Fruit fly (Drosophila melanogaster): ENCODE measurements around the gene NSD.

The NSD gene

dm6 chr3R:27922673-27923175 lies 14.9 kb downstream of the NSD start, which contains the start of gene RpL4 (continued):
- TF ChIP-seq Sox15 (GFP tag; optimal IDR thresholded peaks at IDR 0.05) (peak; percentile 10), OdsH (GFP tag; optimal IDR thresholded peaks at IDR 0.05) (peak; percentile 81), Ets96B (tag; optimal IDR thresholded peaks at IDR 0.05) (no peak), Eip93F (GFP tag; optimal IDR thresholded peaks at IDR 0.05) (no peak), fkh (GFP tag; optimal IDR thresholded peaks at IDR 0.05) (peak; percentile 72), CG7368 (GFP tag; optimal IDR thresholded peaks at IDR 0.05) (peak; percentile 67), dac (GFP tag; optimal IDR thresholded peaks at IDR 0.05) (peak; percentile 40), achi (GFP tag; optimal IDR thresholded peaks at IDR 0.05) (peak; percentile 99), CG6163 (GFP tag; IDR thresholded peaks at IDR 0.05) (peak; percentile 89), CG6276 (GFP tag; optimal IDR thresholded peaks at IDR 0.05) (peak; percentile 13), Smox (GFP tag; optimal IDR thresholded peaks at IDR 0.05) (peak; percentile 74), Hr39 (GFP tag; optimal IDR thresholded peaks at IDR 0.05) (peak; percentile 67), Blimp-1 (GFP tag; optimal IDR thresholded peaks at IDR 0.05) (peak; percentile 52), CG6808 (GFP tag; optimal IDR thresholded peaks at IDR 0.05) (peak; percentile 59), esn (GFP tag; optimal IDR thresholded peaks at IDR 0.05) (peak; percentile 85), Lpt (GFP tag; optimal IDR thresholded peaks at IDR 0.05) (no peak), CG31627 (GFP tag; optimal IDR thresholded peaks at IDR 0.05) (peak; percentile 72)

dm6 chr3R:27921982-27922672 lies 15.5 kb downstream of the NSD start, which contains the start of gene BCAS2:
Gene BCAS2 (minus strand): TSS chr3R:27922356.
- no peak for TF ChIP-seq Ets96B (tag; optimal IDR thresholded peaks at IDR 0.05)
- no peak for TF ChIP-seq CG11294 (GFP tag; IDR thresholded peaks at IDR 0.05)
- no peak for TF ChIP-seq achi (GFP tag; optimal IDR thresholded peaks at IDR 0.05)
- TF ChIP-seq Eip75B (GFP tag; optimal IDR thresholded peaks at IDR 0.05): no peak
- TF ChIP-seq net (GFP tag; optimal IDR thresholded peaks at IDR 0.05): no peak
- no peak for TF ChIP-seq CG11762 (GFP tag; optimal IDR thresholded peaks at IDR 0.05; ENCODE audit: insufficient read depth)
- no peak for TF ChIP-seq svp (GFP tag)

- no peak for TF ChIP-seq Sox14 (GFP tag; optimal IDR thresholded peaks at IDR 0.05)
- peak; percentile 85 for TF ChIP-seq fkh (GFP tag; optimal IDR thresholded peaks at IDR 0.05)
- peak; percentile 13 for TF ChIP-seq esn (GFP tag; optimal IDR thresholded peaks at IDR 0.05)
- peak; percentile 26 for TF ChIP-seq Eip78C (GFP tag)
Measured at dm6 chr3R:27920883-27921282, 16.8 kb downstream of the NSD start, which contains the start of gene CG12259. Gene CG12259 (minus strand): TSS chr3R:27921089.

- TF ChIP-seq CG8319 (GFP tag; optimal IDR thresholded peaks at IDR 0.05) (no peak), Met (GFP tag; optimal IDR thresholded peaks at IDR 0.05) (peak; percentile 48), CG32006 (GFP tag; optimal IDR thresholded peaks at IDR 0.05) (no peak), CG10669 (GFP tag; optimal IDR thresholded peaks at IDR 0.05) (no peak), acj6 (GFP tag; optimal IDR thresholded peaks at IDR 0.05) (no peak), Sox14 (GFP tag; optimal IDR thresholded peaks at IDR 0.05) (no peak), CG6792 (GFP tag; optimal IDR thresholded peaks at IDR 0.05) (peak; percentile 11), dsx (GFP tag; optimal IDR thresholded peaks at IDR 0.05; ENCODE audit: poor library complexity, severe bottlenecking) (peak; percentile 66), Sox15 (GFP tag; optimal IDR thresholded peaks at IDR 0.05) (no peak), CG7368 (GFP tag; optimal IDR thresholded peaks at IDR 0.05) (no peak), ss (GFP tag; optimal IDR thresholded peaks at IDR 0.05) (no peak), Ets21C (GFP tag; optimal IDR thresholded peaks at IDR 0.05) (no peak), Hr4 (GFP tag; optimal IDR thresholded peaks at IDR 0.05) (no peak), CG9139 (GFP tag; optimal IDR thresholded peaks at IDR 0.05) (no peak), net (GFP tag; optimal IDR thresholded peaks at IDR 0.05) (no peak), CG4318 (GFP tag; optimal IDR thresholded peaks at IDR 0.05) (no peak), CG6163 (GFP tag; IDR thresholded peaks at IDR 0.05) (no peak), CG31627 (GFP tag; optimal IDR thresholded peaks at IDR 0.05) (no peak), fd59A (GFP tag; optimal IDR thresholded peaks at IDR 0.05) (no peak), Gug (GFP tag; IDR thresholded peaks at IDR 0.05) (no peak), CG6276 (GFP tag; optimal IDR thresholded peaks at IDR 0.05) (no peak), salr (GFP tag; optimal IDR thresholded peaks at IDR 0.05) (peak in 1 of 2 experiments; percentile 20), CG34406 (GFP tag; optimal IDR thresholded peaks at IDR 0.05) (peak; percentile 10), vri (GFP tag; optimal IDR thresholded peaks at IDR 0.05) (no peak), Hr39 (GFP tag; optimal IDR thresholded peaks at IDR 0.05) (no peak), CG15336 (GFP tag; IDR thresholded peaks at IDR 0.05) (no peak), Ets96B (tag; optimal IDR thresholded peaks at IDR 0.05) (no peak), Sox102F (GFP tag; optimal IDR thresholded peaks at IDR 0.05) (peak; percentile 1)
Measured at dm6 chr3R:27919385-27919789, 18.3 kb downstream of the NSD start, which contains the start of gene Boh1. Gene Boh1 (minus strand): TSS chr3R:27919460.

Data from whole organism, prepupa.